Fruit fly (Drosophila melanogaster): ENCODE measurements around the gene Lamtor4.

Gene Lamtor4

DNA sequence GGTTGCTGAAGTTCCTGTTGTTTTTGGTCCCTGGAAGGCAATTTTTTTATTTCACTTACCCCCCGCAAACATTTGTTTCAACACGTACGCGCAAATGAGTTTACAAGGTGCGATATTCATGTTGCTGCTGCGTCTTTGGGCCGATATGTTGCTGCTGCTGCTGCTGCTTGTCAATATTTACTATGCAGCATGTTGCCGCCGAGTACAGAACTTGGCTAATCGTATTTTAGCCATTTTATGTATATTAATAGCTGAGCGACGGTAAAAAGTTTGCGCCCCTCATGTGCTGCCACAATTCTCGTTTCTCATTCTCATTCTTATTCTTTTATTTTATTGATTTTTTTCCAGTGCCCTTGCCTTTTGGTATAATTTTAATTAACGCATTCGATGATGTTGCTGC, 30.3 kb upstream of the Lamtor4 start:
- no peak for TF ChIP-seq CG11617 (GFP tag; optimal IDR thresholded peaks at IDR 0.05)

DNA sequence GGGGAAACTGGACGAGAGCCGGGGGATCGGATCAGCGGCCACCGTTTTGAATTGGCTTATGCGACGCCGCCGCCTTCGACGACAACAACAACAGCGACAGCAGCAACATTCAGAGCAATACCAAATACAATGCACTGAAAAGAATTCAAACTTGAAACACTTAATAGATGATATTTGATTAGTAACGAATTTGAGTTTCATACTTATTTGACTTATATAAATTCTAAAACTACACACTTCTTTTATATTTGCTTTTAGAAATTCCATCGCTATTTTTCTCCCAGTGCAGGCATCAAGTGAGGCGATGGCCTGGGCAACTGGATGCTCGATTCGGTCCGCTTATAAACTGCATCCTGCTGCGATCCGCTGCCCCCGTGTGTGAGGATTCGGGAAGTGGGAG, 28.7 kb upstream of the Lamtor4 start:
- no peak for TF ChIP-seq Mnt (GFP tag; optimal IDR thresholded peaks at IDR 0.05)
- TF ChIP-seq Clk (GFP tag; optimal IDR thresholded peaks at IDR 0.05): no peak
- TF ChIP-seq cnc (optimal IDR thresholded peaks at IDR 0.05): no peak
- TF ChIP-seq ovo (GFP tag; optimal IDR thresholded peaks at IDR 0.05): no peak

DNA sequence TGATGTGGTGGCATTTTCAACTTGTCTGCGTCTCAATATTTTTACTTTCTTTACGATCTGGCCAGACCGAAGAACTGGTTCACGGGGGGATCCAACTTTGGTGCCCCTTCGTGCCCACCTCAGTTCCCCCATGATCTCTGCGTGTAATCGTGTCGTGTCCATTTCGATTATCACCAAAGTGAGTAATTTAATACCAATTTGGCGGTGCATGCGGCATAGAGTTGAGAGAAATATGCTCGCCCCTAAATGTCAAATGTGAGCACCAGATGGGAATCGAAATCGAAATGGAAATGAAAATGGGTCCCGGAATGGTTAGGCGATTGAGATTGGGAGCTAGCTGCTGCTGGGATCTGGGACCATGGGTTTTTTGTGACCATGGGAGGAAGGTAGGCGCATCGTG, 25.4 kb upstream of the Lamtor4 start:
- no peak for TF ChIP-seq Crg-1 (GFP tag; optimal IDR thresholded peaks at IDR 0.05)
- no peak for TF ChIP-seq CG1620 (GFP tag; optimal IDR thresholded peaks at IDR 0.05)
- no peak for TF ChIP-seq cnc (optimal IDR thresholded peaks at IDR 0.05)
- no peak for TF ChIP-seq Mnt (GFP tag; optimal IDR thresholded peaks at IDR 0.05)
- no peak for TF ChIP-seq ovo (GFP tag; optimal IDR thresholded peaks at IDR 0.05)
- no peak for TF ChIP-seq CG5204 (GFP tag; optimal IDR thresholded peaks at IDR 0.05)
- TF ChIP-seq CG33017 (tag; optimal IDR thresholded peaks at IDR 0.05): no peak
- TF ChIP-seq cic (GFP tag; optimal IDR thresholded peaks at IDR 0.05): no peak
- no peak for TF ChIP-seq pad (GFP tag; optimal IDR thresholded peaks at IDR 0.05)
- TF ChIP-seq CG11617 (GFP tag; optimal IDR thresholded peaks at IDR 0.05): no peak
- TF ChIP-seq kay (GFP tag; ENCODE audit: borderline replicate concordance): no peak
- TF ChIP-seq CG12768 (GFP tag; optimal IDR thresholded peaks at IDR 0.05): no peak
- TF ChIP-seq toe (GFP tag; optimal IDR thresholded peaks at IDR 0.05): no peak
- TF ChIP-seq tj (GFP tag; optimal IDR thresholded peaks at IDR 0.05): no peak
- TF ChIP-seq CG7101 (tag; optimal IDR thresholded peaks at IDR 0.05): no peak
- TF ChIP-seq bab1 (GFP tag; optimal IDR thresholded peaks at IDR 0.05): no peak

DNA sequence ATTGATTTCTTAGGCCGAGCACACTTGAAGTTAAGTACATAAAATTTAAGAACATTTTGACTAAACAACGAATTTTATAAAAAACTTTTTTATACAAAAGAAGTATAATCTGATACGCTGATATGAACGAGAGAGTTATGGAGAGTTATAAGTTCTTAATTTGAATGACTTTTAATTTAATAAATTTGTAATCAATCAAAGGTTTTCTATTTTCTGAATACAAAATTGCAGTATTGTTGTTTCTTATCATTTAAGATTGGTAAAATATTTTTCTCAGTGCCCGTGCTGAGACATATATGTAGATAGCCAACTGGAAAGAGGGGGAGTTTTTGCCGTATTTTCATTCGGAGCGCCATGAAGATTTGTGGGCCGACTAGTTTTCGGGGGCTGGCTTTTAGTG, 23.6 kb upstream of the Lamtor4 start:
- TF ChIP-seq pad (GFP tag; optimal IDR thresholded peaks at IDR 0.05) (no peak), CG5204 (GFP tag; optimal IDR thresholded peaks at IDR 0.05) (no peak)

DNA sequence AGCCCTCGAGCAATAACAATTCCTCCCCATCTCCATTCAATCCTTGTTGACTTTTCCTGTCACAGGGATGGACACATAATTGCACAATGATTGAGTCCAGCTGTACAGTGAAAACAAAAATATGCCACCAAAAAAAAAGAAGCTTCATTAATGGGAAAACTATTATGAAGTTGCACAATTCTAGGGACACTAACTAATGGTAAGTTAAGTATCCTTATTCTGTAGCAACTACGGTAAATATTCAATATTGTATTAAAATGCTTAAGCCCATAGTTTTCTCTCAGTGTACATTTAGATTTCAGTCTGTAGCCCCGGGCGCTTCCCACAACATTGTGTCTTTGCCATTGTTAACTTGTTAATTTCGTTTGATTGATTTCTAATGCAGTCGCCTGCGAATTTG, 21.7 kb upstream of the Lamtor4 start:
- TF ChIP-seq CG1620 (GFP tag; optimal IDR thresholded peaks at IDR 0.05) (no peak), CG7045 (GFP tag; optimal IDR thresholded peaks at IDR 0.05) (no peak), toe (GFP tag; optimal IDR thresholded peaks at IDR 0.05) (no peak), CG14711 (tag; optimal IDR thresholded peaks at IDR 0.05) (no peak), Crg-1 (GFP tag; optimal IDR thresholded peaks at IDR 0.05) (no peak), cic (GFP tag; optimal IDR thresholded peaks at IDR 0.05) (no peak), CG5204 (GFP tag; optimal IDR thresholded peaks at IDR 0.05) (no peak), Mnt (GFP tag; optimal IDR thresholded peaks at IDR 0.05) (no peak), Hr96 (GFP tag; optimal IDR thresholded peaks at IDR 0.05) (no peak), bab1 (GFP tag; optimal IDR thresholded peaks at IDR 0.05) (no peak), CG12768 (GFP tag; optimal IDR thresholded peaks at IDR 0.05) (no peak), CG11617 (GFP tag; optimal IDR thresholded peaks at IDR 0.05) (no peak), kay (GFP tag; ENCODE audit: borderline replicate concordance) (no peak), tj (GFP tag; optimal IDR thresholded peaks at IDR 0.05) (no peak)

DNA sequence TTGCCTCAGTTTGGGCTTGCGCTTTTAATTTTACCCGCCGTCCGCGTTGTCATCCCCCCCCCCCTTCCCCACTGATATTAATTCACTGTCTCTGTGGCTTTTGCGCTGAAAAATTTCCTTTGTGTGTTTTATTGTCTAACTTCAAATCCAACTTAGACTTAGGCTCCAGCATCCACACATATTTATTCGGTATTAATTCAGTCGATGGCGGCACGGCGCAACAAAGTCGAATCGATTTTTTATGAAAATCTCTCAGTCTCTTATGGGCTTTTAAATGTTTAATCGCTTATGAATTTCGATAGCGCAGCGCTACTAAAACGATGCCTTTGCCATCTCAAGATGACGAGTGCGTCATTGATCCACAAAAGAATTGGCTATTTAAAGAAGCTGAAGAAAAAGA, 20.7 kb upstream of the Lamtor4 start:
- TF ChIP-seq kay (GFP tag; ENCODE audit: borderline replicate concordance) (peak; percentile 19), pad (GFP tag; optimal IDR thresholded peaks at IDR 0.05) (no peak)

DNA sequence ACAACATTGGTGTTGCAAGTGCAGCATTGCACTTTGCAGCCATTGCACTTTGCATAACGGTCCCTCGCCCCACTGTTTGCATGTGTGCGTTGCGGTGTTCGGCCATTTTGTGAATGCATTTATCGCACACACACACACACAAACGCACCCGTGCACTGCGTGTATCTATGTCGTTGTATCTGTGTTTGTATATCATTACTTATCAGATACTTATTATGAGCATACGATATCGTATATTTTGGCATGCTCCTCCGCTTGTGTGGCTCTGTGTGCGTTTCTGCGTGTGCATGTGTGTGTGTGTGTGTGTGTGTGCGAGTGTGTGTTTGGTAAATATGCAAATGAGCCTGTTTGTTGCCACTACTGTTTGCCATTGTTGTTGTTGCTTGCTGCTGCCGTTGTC, 19.8 kb upstream of the Lamtor4 start:
- no peak for TF ChIP-seq pad (GFP tag; optimal IDR thresholded peaks at IDR 0.05)
- TF ChIP-seq cic (GFP tag; optimal IDR thresholded peaks at IDR 0.05): no peak
- TF ChIP-seq Hr96 (GFP tag; optimal IDR thresholded peaks at IDR 0.05): no peak
- no peak for TF ChIP-seq toe (GFP tag; optimal IDR thresholded peaks at IDR 0.05)
- TF ChIP-seq tj (GFP tag; optimal IDR thresholded peaks at IDR 0.05): no peak
- no peak for TF ChIP-seq kay (GFP tag; ENCODE audit: borderline replicate concordance)
- TF ChIP-seq CG14711 (tag; optimal IDR thresholded peaks at IDR 0.05): no peak
- no peak for TF ChIP-seq CG1620 (GFP tag; optimal IDR thresholded peaks at IDR 0.05)
- no peak for TF ChIP-seq Crg-1 (GFP tag; optimal IDR thresholded peaks at IDR 0.05)

DNA sequence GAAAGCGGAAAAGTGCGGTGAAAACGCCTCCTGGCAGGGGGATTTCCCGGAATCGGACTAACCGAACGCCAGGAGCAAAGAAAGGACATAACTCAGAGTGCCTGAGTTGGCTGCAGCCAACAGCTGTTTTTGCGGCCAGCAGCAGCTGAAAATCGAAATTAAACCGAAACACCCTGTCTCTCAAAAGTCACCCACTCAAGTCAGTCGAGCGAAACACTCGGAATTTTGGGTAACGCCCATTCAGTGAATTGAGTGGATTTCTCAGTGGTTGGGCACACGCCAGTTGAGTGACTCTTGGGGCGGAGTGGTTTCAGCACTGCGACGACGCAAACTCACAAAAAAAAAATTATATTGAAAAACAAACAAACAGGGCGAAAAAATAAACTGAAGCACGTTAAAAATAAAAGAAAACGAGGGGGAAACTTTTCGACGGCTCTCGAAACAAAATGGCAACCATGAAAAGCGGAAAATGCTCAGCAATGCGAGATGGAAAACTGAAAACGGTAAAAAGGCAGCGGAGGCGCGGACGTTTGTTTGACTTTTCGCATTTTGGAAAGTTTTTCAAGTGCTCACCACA, 17.9 kb upstream of the Lamtor4 start:
- TF ChIP-seq Hr96 (GFP tag; optimal IDR thresholded peaks at IDR 0.05) (no peak), CG33017 (tag; optimal IDR thresholded peaks at IDR 0.05) (no peak), cnc (optimal IDR thresholded peaks at IDR 0.05) (no peak), CG7045 (GFP tag; optimal IDR thresholded peaks at IDR 0.05) (no peak)

DNA sequence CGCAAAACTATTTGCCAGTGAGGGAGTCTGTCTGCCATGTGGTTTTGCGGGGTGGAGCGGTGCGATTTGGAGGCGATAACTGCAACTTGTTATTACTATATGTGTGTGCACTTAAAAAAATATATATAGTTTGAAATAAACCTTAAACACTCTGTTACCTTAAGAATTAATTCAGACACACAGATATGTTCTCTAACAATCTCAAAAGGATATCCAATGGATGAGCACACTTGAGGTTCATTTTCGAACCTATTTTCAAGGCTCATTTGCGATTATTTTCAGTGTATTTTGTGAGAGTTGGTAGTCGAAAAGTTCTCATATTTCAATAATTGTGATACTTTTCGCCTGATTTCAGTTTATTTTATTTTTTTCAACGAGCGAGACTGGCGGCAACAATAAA, 14.7 kb upstream of the Lamtor4 start:
- no peak for TF ChIP-seq CG14711 (tag; optimal IDR thresholded peaks at IDR 0.05)
- TF ChIP-seq toe (GFP tag; optimal IDR thresholded peaks at IDR 0.05): no peak
- TF ChIP-seq cnc (optimal IDR thresholded peaks at IDR 0.05): no peak
- TF ChIP-seq Crg-1 (GFP tag; optimal IDR thresholded peaks at IDR 0.05): no peak
- no peak for TF ChIP-seq Hr96 (GFP tag; optimal IDR thresholded peaks at IDR 0.05)
- no peak for TF ChIP-seq CG12768 (GFP tag; optimal IDR thresholded peaks at IDR 0.05)
- TF ChIP-seq bab1 (GFP tag; optimal IDR thresholded peaks at IDR 0.05): no peak
- no peak for TF ChIP-seq CG1620 (GFP tag; optimal IDR thresholded peaks at IDR 0.05)
- no peak for TF ChIP-seq CG7101 (tag; optimal IDR thresholded peaks at IDR 0.05)
- TF ChIP-seq tj (GFP tag; optimal IDR thresholded peaks at IDR 0.05): no peak
- TF ChIP-seq Mnt (GFP tag; optimal IDR thresholded peaks at IDR 0.05): no peak

Measured in whole organism, adult.